Worm (Caenorhabditis elegans) whole organism, L1 larva: ENCODE measurements around the gene ZK154.5.
A peak's percentile ranks its signal among the peaks of the same experiment; 100 is the strongest.

Experiments
- C04F5.9 ChIP-seq: sonication (generic microtip); optimal IDR thresholded peaks from 2 replicates; lab custom pipeline; 2016; ENCODE audit warnings: missing genetic modification characterization, missing compliant biosample characterization
- C16A3.4 ChIP-seq: fragments of 150-350 bp; optimal IDR thresholded peaks from 2 replicates; lab custom pipeline; 2014; ENCODE audit warnings: missing biosample characterization, missing genetic modification characterization
- C34B4.2 ChIP-seq: sonication (generic microtip); optimal IDR thresholded peaks from 2 replicates; lab custom pipeline; 2017; ENCODE audit warnings: mild to moderate bottlenecking, missing genetic modification characterization, missing compliant biosample characterization
- F16B12.6 ChIP-seq: fragments of 150-350 bp; optimal IDR thresholded peaks from 2 replicates; lab custom pipeline; 2014; ENCODE audit warnings: missing biosample characterization, missing genetic modification characterization
- Y116A8C.19 ChIP-seq: sonication (generic microtip); optimal IDR thresholded peaks from 2 replicates; lab custom pipeline; 2016; ENCODE audit warnings: missing compliant biosample characterization, missing genetic modification characterization, borderline replicate concordance
- aly-2 ChIP-seq: fragments of 150-350 bp; optimal IDR thresholded peaks from 2 replicates; lab custom pipeline; 2014; ENCODE audit warnings: missing biosample characterization, missing genetic modification characterization
- ama-1 ChIP-seq: fragments of 150-350 bp; optimal IDR thresholded peaks from 2 replicates; lab custom pipeline; 2014
- blmp-1 ChIP-seq: fragments of 150-350 bp; optimal IDR thresholded peaks from 2 replicates; lab custom pipeline; 2014; ENCODE audit warnings: missing biosample characterization, missing genetic modification characterization
- ceh-63 ChIP-seq: fragments of 200-800 bp; sonication (Bioruptor generic); optimal IDR thresholded peaks from 2 replicates; lab custom pipeline; 2018; ENCODE audit warnings: mild to moderate bottlenecking, missing genetic modification characterization, missing compliant biosample characterization
- ceh-8 ChIP-seq: fragments of 200-800 bp; sonication (Bioruptor generic); optimal IDR thresholded peaks from 2 replicates; lab custom pipeline; 2018; ENCODE audit warnings: mild to moderate bottlenecking, missing genetic modification characterization, moderate library complexity, missing compliant biosample characterization
- ceh-90 ChIP-seq: sonication (generic microtip); optimal IDR thresholded peaks from 2 replicates; lab custom pipeline; 2016; ENCODE audit warnings: missing genetic modification characterization, missing compliant biosample characterization
- efl-1 ChIP-seq, 4 experiments: fragments of 150-350 bp; optimal IDR thresholded peaks in 3 of 4; peaks in 1 of 4; 1 replicate in 1 of 4; 2 replicates in 3 of 4; lab custom pipeline; 2014; ENCODE audit warnings: missing biosample characterization in 2 of 4, missing genetic modification characterization in 2 of 4, missing genetic modification reagents in 2 of 4
- egl-13 ChIP-seq: sonication (generic microtip); optimal IDR thresholded peaks from 2 replicates; lab custom pipeline; 2016; ENCODE audit warnings: missing genotype, missing genetic modification reagents, missing genetic modification characterization, missing compliant biosample characterization
- elt-3 ChIP-seq, 6 experiments: fragments of 150-350 bp in 1 of 6; sonication (generic microtip); optimal IDR thresholded peaks; 2 replicates each; lab custom pipeline; 2017 to 2018; ENCODE audit warnings: missing biosample characterization in 6 of 6, missing genetic modification characterization in 6 of 6, inconsistent platforms in 1 of 6
- fkh-10 ChIP-seq: sonication (generic microtip); optimal IDR thresholded peaks from 2 replicates; lab custom pipeline; 2017; ENCODE audit warnings: missing biosample characterization, missing genetic modification reagents, missing genetic modification characterization
- fos-1 ChIP-seq: fragments of 150-350 bp; optimal IDR thresholded peaks from 2 replicates; lab custom pipeline; 2014; ENCODE audit warnings: missing biosample characterization, missing genetic modification characterization
- grh-1 ChIP-seq: fragments of 200-800 bp; sonication (Bioruptor generic); IDR thresholded peaks from 2 replicates; pipeline ENCODE4 v1.3.6; 2022; ENCODE audit warnings: missing genetic modification reagents, missing genetic modification characterization, missing compliant biosample characterization
- hlh-17 ChIP-seq: fragments of 200-800 bp; sonication (Bioruptor generic); optimal IDR thresholded peaks from 2 replicates; lab custom pipeline; 2018; ENCODE audit warnings: missing genetic modification characterization, mild to moderate bottlenecking, missing compliant biosample characterization, moderate library complexity, borderline replicate concordance
- irx-1 ChIP-seq: sonication (generic microtip); optimal IDR thresholded peaks from 2 replicates; lab custom pipeline; 2016; ENCODE audit warnings: missing genetic modification characterization, missing compliant biosample characterization
- jun-1 ChIP-seq: fragments of 150-350 bp; optimal IDR thresholded peaks from 2 replicates; lab custom pipeline; 2014; ENCODE audit warnings: missing biosample characterization, missing genetic modification reagents, missing genetic modification characterization
- lin-14 ChIP-seq: fragments of 200-800 bp; sonication (Bioruptor generic); optimal IDR thresholded peaks from 2 replicates; lab custom pipeline; 2018; ENCODE audit warnings: mild to moderate bottlenecking, missing genetic modification characterization, moderate library complexity, missing compliant biosample characterization
- lin-15B ChIP-seq: fragments of 150-350 bp; sonication (generic microtip); optimal IDR thresholded peaks from 3 replicates; lab custom pipeline; 2014; ENCODE audit warnings: missing biosample characterization, missing genetic modification characterization
- lir-3 ChIP-seq: sonication (generic microtip); optimal IDR thresholded peaks from 2 replicates; lab custom pipeline; 2016; ENCODE audit warnings: mild to moderate bottlenecking, missing genetic modification characterization, moderate library complexity, missing compliant biosample characterization; ENCODE audit not compliant: poor library complexity
- lsy-2 ChIP-seq, 2 experiments: fragments of 150-350 bp; optimal IDR thresholded peaks; 2 replicates each; lab custom pipeline; 2014; ENCODE audit warnings: missing biosample characterization in 2 of 2, missing genetic modification characterization in 2 of 2
- mdl-1 ChIP-seq, 2 experiments: fragments of 150-350 bp; optimal IDR thresholded peaks; 2 replicates each; lab custom pipeline; 2014 to 2017; ENCODE audit warnings: missing biosample characterization in 2 of 2, missing genetic modification characterization in 2 of 2, inconsistent platforms in 1 of 2
- mep-1 ChIP-seq: fragments of 150-350 bp; optimal IDR thresholded peaks from 2 replicates; lab custom pipeline; 2014; ENCODE audit warnings: missing biosample characterization, missing genetic modification characterization
- nhr-19 ChIP-seq: fragments of 200-800 bp; sonication (Bioruptor generic); conservative IDR thresholded peaks from 2 replicates; pipeline ENCODE4 v1.3.6; 2022; ENCODE audit warnings: missing genetic modification characterization, missing compliant biosample characterization
- nhr-237 ChIP-seq: fragments of 150-350 bp; optimal IDR thresholded peaks from 2 replicates; lab custom pipeline; 2014; ENCODE audit warnings: missing biosample characterization, missing genetic modification characterization
- nhr-28 ChIP-seq: fragments of 150-350 bp; optimal IDR thresholded peaks from 2 replicates; lab custom pipeline; 2014; ENCODE audit warnings: missing biosample characterization, missing genetic modification characterization
- nhr-47 ChIP-seq: sonication (generic microtip); optimal IDR thresholded peaks from 2 replicates; lab custom pipeline; 2016; ENCODE audit warnings: mild to moderate bottlenecking, missing genetic modification characterization, moderate library complexity, missing compliant biosample characterization
- nhr-71 ChIP-seq: sonication (generic microtip); optimal IDR thresholded peaks from 2 replicates; lab custom pipeline; 2016; ENCODE audit warnings: mild to moderate bottlenecking, missing genetic modification characterization, moderate library complexity, missing compliant biosample characterization
- nhr-76 ChIP-seq: sonication (generic microtip); optimal IDR thresholded peaks from 2 replicates; lab custom pipeline; 2017; ENCODE audit warnings: missing biosample characterization, missing genetic modification characterization
- nhr-84 ChIP-seq: sonication (generic microtip); optimal IDR thresholded peaks from 2 replicates; lab custom pipeline; 2017; ENCODE audit warnings: missing biosample characterization, missing genetic modification characterization
- nhr-90 ChIP-seq: sonication (generic microtip); optimal IDR thresholded peaks from 2 replicates; lab custom pipeline; 2016; ENCODE audit warnings: mild to moderate bottlenecking, missing genetic modification characterization, missing compliant biosample characterization; ENCODE audit not compliant: poor library complexity
- pax-3 ChIP-seq: fragments of 200-800 bp; sonication (Bioruptor generic); optimal IDR thresholded peaks from 2 replicates; lab custom pipeline; 2018; ENCODE audit warnings: mild to moderate bottlenecking, missing genetic modification characterization, moderate library complexity, missing compliant biosample characterization
- pqm-1 ChIP-seq: sonication (generic microtip); optimal IDR thresholded peaks from 3 replicates; lab custom pipeline; 2017; ENCODE audit warnings: missing biosample characterization, missing genetic modification characterization
- rnt-1 ChIP-seq: sonication (generic microtip); optimal IDR thresholded peaks from 2 replicates; lab custom pipeline; 2016; ENCODE audit warnings: mild to moderate bottlenecking, missing genetic modification characterization, moderate library complexity, missing compliant biosample characterization
- snpc-4 ChIP-seq: fragments of 150-350 bp; optimal IDR thresholded peaks from 2 replicates; lab custom pipeline; 2014; ENCODE audit warnings: missing biosample characterization, missing genetic modification characterization
- snu-23 ChIP-seq: sonication (generic microtip); optimal IDR thresholded peaks from 2 replicates; lab custom pipeline; 2016; ENCODE audit warnings: missing genetic modification characterization, missing compliant biosample characterization
- sptf-1 ChIP-seq: fragments of 150-350 bp; optimal IDR thresholded peaks from 2 replicates; lab custom pipeline; 2014; ENCODE audit warnings: missing biosample characterization, missing genetic modification characterization
- sup-37 ChIP-seq: fragments of 200-800 bp; sonication (Bioruptor generic); optimal IDR thresholded peaks from 2 replicates; lab custom pipeline; 2018; ENCODE audit warnings: mild to moderate bottlenecking, missing genetic modification characterization, missing compliant biosample characterization
- swsn-7 ChIP-seq: sonication (generic microtip); optimal IDR thresholded peaks from 2 replicates; lab custom pipeline; 2016; ENCODE audit warnings: missing genetic modification characterization, missing compliant biosample characterization
- unc-130 ChIP-seq: fragments of 150-350 bp; optimal IDR thresholded peaks from 2 replicates; lab custom pipeline; 2017; ENCODE audit warnings: missing biosample characterization, missing genetic modification characterization, inconsistent platforms
- unc-30 ChIP-seq: sonication (generic microtip); optimal IDR thresholded peaks from 2 replicates; lab custom pipeline; 2017; ENCODE audit warnings: missing biosample characterization, missing genetic modification characterization
- unc-62 ChIP-seq: fragments of 150-350 bp; optimal IDR thresholded peaks from 2 replicates; lab custom pipeline; 2014; ENCODE audit warnings: missing biosample characterization, missing genetic modification reagents, missing genetic modification characterization
- unc-86 ChIP-seq: sonication (generic microtip); optimal IDR thresholded peaks from 2 replicates; lab custom pipeline; 2016; ENCODE audit warnings: missing genetic modification characterization, missing compliant biosample characterization
- xbp-1 ChIP-seq: sonication (generic microtip); optimal IDR thresholded peaks from 2 replicates; lab custom pipeline; 2016; ENCODE audit warnings: missing genetic modification characterization, missing compliant biosample characterization
- zag-1 ChIP-seq: fragments of 150-350 bp; optimal IDR thresholded peaks from 2 replicates; lab custom pipeline; 2014; ENCODE audit warnings: missing biosample characterization, missing genetic modification characterization
- zip-4 ChIP-seq: fragments of 200-800 bp; sonication (Bioruptor generic); optimal IDR thresholded peaks from 2 replicates; lab custom pipeline; 2018; ENCODE audit warnings: mild to moderate bottlenecking, missing genetic modification characterization, moderate library complexity, missing compliant biosample characterization
- ztf-11 ChIP-seq, 2 experiments: sonication (generic microtip); optimal IDR thresholded peaks; 2 replicates each; lab custom pipeline; 2016 to 2017; ENCODE audit warnings: missing genetic modification characterization in 2 of 2, missing biosample characterization in 1 of 2, missing compliant biosample characterization in 1 of 2
- ztf-4 ChIP-seq: fragments of 150-350 bp; optimal IDR thresholded peaks from 2 replicates; lab custom pipeline; 2014; ENCODE audit warnings: missing biosample characterization, missing genetic modification characterization

The ZK154.5 gene

DNA sequence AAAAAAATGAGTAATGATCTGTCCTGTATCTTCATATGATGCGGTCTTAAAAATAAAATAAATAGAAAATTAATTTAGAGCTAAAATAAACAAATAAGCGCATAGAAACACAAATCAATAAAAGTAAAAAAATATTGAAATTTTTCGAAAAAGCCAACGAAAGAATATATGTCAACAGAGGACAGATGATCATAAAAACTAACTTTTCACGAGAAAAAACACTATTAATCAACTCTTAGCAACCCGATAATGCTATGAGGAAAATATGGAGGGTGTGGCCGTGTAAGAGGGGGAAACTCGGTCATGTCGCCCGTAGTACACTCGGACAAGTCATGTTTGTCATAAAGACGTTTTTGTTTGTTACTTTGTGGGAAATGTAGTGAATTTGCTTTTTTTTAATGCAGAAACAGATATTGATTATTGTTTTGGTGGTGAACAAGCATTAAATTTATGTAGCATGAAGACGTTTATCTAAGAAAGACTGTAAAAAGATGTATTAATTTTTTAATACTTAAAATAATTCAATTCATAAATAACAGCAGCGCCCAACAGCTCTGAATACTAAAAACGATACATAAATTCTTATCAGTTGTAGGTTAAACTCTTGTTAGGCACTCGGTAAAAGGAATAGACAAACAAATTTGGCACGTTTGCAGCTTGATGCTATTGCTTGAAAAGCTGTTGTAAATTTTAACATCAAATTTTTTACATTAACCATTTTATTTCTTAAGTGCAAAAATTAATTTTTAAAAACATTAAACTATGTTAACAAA lies 10.7 kb upstream of the ZK154.5 start, which contains the start of gene adm-4 (continued):
- TF ChIP-seq ceh-90 (tag; lab: Kevin White, UChicago) (peak; percentile 79), irx-1 (peak; percentile 66), swsn-7 (tag; lab: Kevin White, UChicago) (peak; percentile 58), nhr-28 (tag; lab: Kevin White, UChicago) (no peak), C16A3.4 (tag; lab: Kevin White, UChicago) (peak; percentile 8), snpc-4 (tag; lab: Kevin White, UChicago) (no peak), sup-37 (GFP tag; lab: Kevin White, UChicago) (no peak), C04F5.9 (tag; lab: Kevin White, UChicago) (no peak), unc-130 (tag; lab: Kevin White, UChicago) (no peak), lin-14 (peak; percentile 61), blmp-1 (tag; lab: Kevin White, UChicago) (peak; percentile 37), fkh-10 (GFP tag; lab: Kevin White, UChicago) (no peak), elt-3 (tag; optimal IDR thresholded peaks at IDR 0.05; lab: Kevin White, UChicago) (no peak), zag-1 (no peak), rnt-1 (tag; lab: Kevin White, UChicago) (peak; percentile 95), nhr-19 (GFP tag; lab: Robert Waterston, UW) (peak; percentile 45), nhr-76 (tag; lab: Kevin White, UChicago) (no peak), unc-86 (tag; lab: Kevin White, UChicago) (peak; percentile 15), Y116A8C.19 (tag; lab: Kevin White, UChicago) (no peak), C34B4.2 (tag; lab: Kevin White, UChicago) (no peak), mep-1 (peak; percentile 39), nhr-90 (tag; lab: Kevin White, UChicago) (peak; percentile 67), nhr-71 (tag; lab: Kevin White, UChicago) (peak; percentile 74), pax-3 (tag; lab: Kevin White, UChicago) (peak; percentile 59), efl-1 (optimal IDR thresholded peaks at IDR 0.05; lab: Kevin White, UChicago) (peak; percentile 24 to 28), efl-1 (GFP tag; optimal IDR thresholded peaks at IDR 0.05 in 1 of 2; lab: Kevin White, UChicago) (peak; percentile 43 to 67), fos-1 (tag; lab: Kevin White, UChicago) (no peak), ceh-8 (GFP tag; lab: Kevin White, UChicago) (no peak), zip-4 (GFP tag; lab: Kevin White, UChicago) (no peak), lir-3 (tag; lab: Kevin White, UChicago) (peak; percentile 87), snu-23 (GFP tag; lab: Kevin White, UChicago) (peak; percentile 70), ama-1 (lab: Kevin White, UChicago) (no peak), unc-30 (tag; lab: Kevin White, UChicago) (no peak), pqm-1 (tag; lab: Kevin White, UChicago) (no peak), jun-1 (no peak), F16B12.6 (tag; lab: Kevin White, UChicago) (no peak), ceh-63 (GFP tag; lab: Kevin White, UChicago) (no peak), ztf-11 (tag; optimal IDR thresholded peaks at IDR 0.05; lab: Kevin White, UChicago) (peak in 1 of 2 experiments; percentile 67), egl-13 (peak; percentile 54), grh-1 (GFP tag; lab: Robert Waterston, UW) (no peak), hlh-17 (GFP tag; lab: Kevin White, UChicago) (no peak), sptf-1 (tag; lab: Kevin White, UChicago) (no peak), ztf-4 (no peak), nhr-47 (tag; lab: Kevin White, UChicago) (peak; percentile 72), unc-62 (no peak), aly-2 (tag; lab: Kevin White, UChicago) (no peak), xbp-1 (tag; lab: Kevin White, UChicago) (peak; percentile 64), lin-15B (tag; lab: Kevin White, UChicago) (no peak), nhr-84 (no peak), lsy-2 (tag; optimal IDR thresholded peaks at IDR 0.05; lab: Kevin White, UChicago) (peak in 1 of 2 experiments; percentile 54), nhr-237 (tag; lab: Kevin White, UChicago) (no peak), mdl-1 (tag; optimal IDR thresholded peaks at IDR 0.05; lab: Kevin White, UChicago) (peak in 1 of 2 experiments; percentile 38)
